Worm (Caenorhabditis elegans): Measurements from ENCODE around the gene col-150.

Gene col-150

DNA sequence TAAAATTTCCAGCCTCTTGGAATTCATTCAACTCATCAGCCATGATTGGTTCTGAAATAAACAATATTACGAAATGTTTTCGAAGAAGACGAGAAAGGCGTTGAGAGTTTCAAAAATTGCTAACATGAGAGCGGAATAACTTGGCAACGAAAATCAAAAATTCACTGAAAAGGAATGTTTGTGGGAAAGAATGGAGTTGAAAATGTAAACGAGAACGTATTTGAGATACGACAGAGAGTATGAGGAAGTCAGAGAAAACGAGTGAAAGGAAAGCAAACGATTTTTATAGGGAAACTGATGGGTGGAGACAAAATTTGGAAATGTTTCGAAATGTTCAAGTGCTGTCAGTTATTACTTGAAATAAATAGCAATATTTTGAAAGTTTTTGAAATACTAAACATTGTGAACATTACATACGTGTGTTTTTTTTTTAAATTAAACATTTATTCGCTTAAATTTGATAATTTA, 39.4 kb downstream of the col-150 start, which contains the start of gene rop-1:
Gene rop-1 (minus strand): TSS at position 51 of the 468 bp plus-strand sequence.
- TF ChIP-seq unc-62 (GFP tag; optimal IDR thresholded peaks at IDR 0.05) (no peak), ceh-28 (tag; optimal IDR thresholded peaks at IDR 0.05) (no peak), egl-27 (tag; optimal IDR thresholded peaks at IDR 0.05) (no peak), elt-3 (tag; optimal IDR thresholded peaks at IDR 0.05) (no peak), pqm-1 (tag; optimal IDR thresholded peaks at IDR 0.05) (peak; percentile 32), fos-1 (tag; optimal IDR thresholded peaks at IDR 0.05) (no peak), snpc-4 (tag; optimal IDR thresholded peaks at IDR 0.05) (no peak), tbx-2 (tag; optimal IDR thresholded peaks at IDR 0.05) (no peak), elt-2 (tag; optimal IDR thresholded peaks at IDR 0.05) (peak; percentile 13), egl-5 (tag; optimal IDR thresholded peaks at IDR 0.05) (no peak), hmg-11 (tag; optimal IDR thresholded peaks at IDR 0.05) (no peak), sea-2 (GFP tag; optimal IDR thresholded peaks at IDR 0.05) (no peak), eor-1 (tag; optimal IDR thresholded peaks at IDR 0.05) (no peak), nfya-1 (tag; optimal IDR thresholded peaks at IDR 0.05; ENCODE audit: insufficient read depth) (peak; percentile 7), ZK546.5 (tag; optimal IDR thresholded peaks at IDR 0.05) (no peak), ztf-4 (tag; optimal IDR thresholded peaks at IDR 0.05) (no peak), pha-4 (tag; optimal IDR thresholded peaks at IDR 0.05) (peak; percentile 62)

DNA sequence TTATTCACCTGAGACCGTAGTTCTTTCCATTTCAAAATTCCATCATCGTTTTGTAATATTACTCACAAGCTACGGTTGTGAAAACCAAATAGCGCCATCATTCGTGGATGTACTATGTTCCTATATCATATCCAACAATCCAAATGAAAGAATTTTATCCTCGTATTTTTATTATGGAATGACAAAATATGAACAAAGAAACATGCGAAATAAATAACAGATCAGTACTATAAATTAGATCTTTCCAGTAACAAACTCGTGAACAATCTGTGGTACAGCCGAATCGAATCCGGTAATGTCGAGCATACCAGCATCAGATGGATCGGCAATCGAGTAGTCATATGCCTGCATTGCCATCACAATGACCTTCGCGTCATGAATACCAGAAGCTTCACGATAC, 41.8 kb downstream of the col-150 start:
- peak; percentile 53 for TF ChIP-seq ama-1 (optimal IDR thresholded peaks at IDR 0.05)
- TF ChIP-seq egl-5 (tag; optimal IDR thresholded peaks at IDR 0.05), result no peak
- no peak for TF ChIP-seq lin-39 (tag; optimal IDR thresholded peaks at IDR 0.05)
- TF ChIP-seq egl-27 (tag; optimal IDR thresholded peaks at IDR 0.05), result no peak
- TF ChIP-seq ceh-16 (tag; optimal IDR thresholded peaks at IDR 0.05), result no peak

DNA sequence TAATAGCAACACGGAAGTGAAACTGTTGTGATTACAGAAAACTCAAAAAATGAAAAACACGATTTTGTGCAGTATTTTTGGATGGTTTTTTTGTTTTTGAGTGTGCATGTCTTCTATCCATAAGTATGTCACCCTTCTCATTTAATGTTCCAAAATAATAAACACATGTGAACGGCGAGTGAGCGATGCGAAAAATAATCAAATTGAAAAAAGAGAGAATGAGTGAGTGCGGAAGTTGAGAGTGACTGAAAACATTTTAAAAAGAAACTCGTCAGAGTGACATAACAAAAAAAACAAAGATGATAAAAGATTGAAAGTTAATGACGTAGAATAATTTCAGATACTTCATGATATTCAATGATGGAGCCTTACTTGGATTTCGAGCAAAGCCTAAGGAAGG, 44.9 kb downstream of the col-150 start:
- no peak for TF ChIP-seq snpc-4 (tag; optimal IDR thresholded peaks at IDR 0.05)
- TF ChIP-seq egl-27 (tag; optimal IDR thresholded peaks at IDR 0.05), result no peak
- no peak for TF ChIP-seq tbx-2 (tag; optimal IDR thresholded peaks at IDR 0.05)
- TF ChIP-seq unc-39 (tag; optimal IDR thresholded peaks at IDR 0.05), result no peak
- TF ChIP-seq aly-2 (tag; optimal IDR thresholded peaks at IDR 0.05), result no peak
- TF ChIP-seq nhr-76 (tag; optimal IDR thresholded peaks at IDR 0.05), result no peak
- no peak for TF ChIP-seq pha-4 (tag; optimal IDR thresholded peaks at IDR 0.05)
- no peak for TF ChIP-seq zag-1 (tag; optimal IDR thresholded peaks at IDR 0.05)
- no peak for TF ChIP-seq hmg-11 (tag; optimal IDR thresholded peaks at IDR 0.05)
- no peak for TF ChIP-seq lsy-12 (tag; optimal IDR thresholded peaks at IDR 0.05)
- no peak for TF ChIP-seq fkh-2 (tag; optimal IDR thresholded peaks at IDR 0.05)
- TF ChIP-seq sea-2 (GFP tag; optimal IDR thresholded peaks at IDR 0.05), result no peak
- no peak for TF ChIP-seq nhr-12 (tag; optimal IDR thresholded peaks at IDR 0.05)

DNA sequence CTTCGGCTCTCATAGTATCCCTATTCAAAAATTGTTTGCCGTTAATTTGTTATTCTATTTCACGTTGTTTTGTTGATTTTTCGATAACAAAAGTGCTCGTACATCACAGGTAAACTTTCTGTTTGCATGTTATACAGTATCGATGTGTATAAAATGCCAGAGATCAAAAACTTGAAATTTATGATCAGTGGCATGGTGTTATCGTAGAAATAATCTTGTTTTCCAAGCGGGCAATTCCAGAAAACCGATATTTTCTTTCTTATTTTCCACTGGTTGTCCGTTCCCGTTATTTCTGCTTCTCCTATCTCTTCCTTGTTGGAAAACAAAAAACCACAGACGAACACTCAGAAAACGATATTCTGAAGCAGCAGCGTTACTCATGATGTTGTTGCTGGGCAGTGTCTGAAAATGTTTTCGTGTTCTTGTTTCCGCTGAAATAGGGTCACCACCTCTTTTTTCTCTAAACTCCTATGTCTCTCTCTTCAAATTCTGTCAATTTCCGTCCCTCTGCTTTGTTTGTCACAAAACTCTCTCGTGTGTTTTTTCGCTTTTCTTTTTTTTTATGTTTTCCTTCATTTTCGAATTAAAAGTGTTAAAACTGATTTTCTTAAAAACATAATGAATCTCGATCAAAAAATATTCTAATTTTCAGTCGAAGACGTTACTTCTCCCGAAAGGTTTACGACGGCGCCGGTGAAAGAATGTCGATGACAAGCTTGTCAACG, 46.0 kb downstream of the col-150 start, which contains the start of gene akt-1:
Gene akt-1 (plus strand): TSS at position 651 of the 725 bp plus-strand sequence.
- TF ChIP-seq ama-1 (optimal IDR thresholded peaks at IDR 0.05), result no peak
- peak; percentile 17 for TF ChIP-seq elt-2 (tag; optimal IDR thresholded peaks at IDR 0.05)
- TF ChIP-seq nhr-23 (tag; optimal IDR thresholded peaks at IDR 0.05), result no peak
- no peak for TF ChIP-seq ceh-16 (tag; optimal IDR thresholded peaks at IDR 0.05)
- TF ChIP-seq nhr-43 (tag; optimal IDR thresholded peaks at IDR 0.05; ENCODE audit: poor library complexity, severe bottlenecking), result no peak
- peak; percentile 1 for TF ChIP-seq pha-4 (tag; optimal IDR thresholded peaks at IDR 0.05)
- TF ChIP-seq nhr-77 (tag; optimal IDR thresholded peaks at IDR 0.05), result no peak
- TF ChIP-seq nhr-25 (tag; optimal IDR thresholded peaks at IDR 0.05), result no peak
- no peak for TF ChIP-seq egl-27 (tag; optimal IDR thresholded peaks at IDR 0.05)
- TF ChIP-seq daf-12 (tag; optimal IDR thresholded peaks at IDR 0.05), result no peak
- TF ChIP-seq mml-1 (tag; optimal IDR thresholded peaks at IDR 0.05), result no peak
- peak; percentile 4 for TF ChIP-seq hmg-11 (tag; optimal IDR thresholded peaks at IDR 0.05)
- TF ChIP-seq nhr-12 (tag; optimal IDR thresholded peaks at IDR 0.05), result no peak
- TF ChIP-seq R02D3.7 (tag; optimal IDR thresholded peaks at IDR 0.05), result no peak
- TF ChIP-seq pqm-1 (tag; optimal IDR thresholded peaks at IDR 0.05), result peak; percentile 77
